Worm (Caenorhabditis elegans) whole organism, L1 larva: Measurements from ENCODE around the gene cpz-2.

Experiments
- C04F5.9 ChIP-seq: sonication (generic microtip); optimal IDR thresholded peaks from 2 replicates; lab custom pipeline; 2016; ENCODE audit warnings: missing genetic modification characterization, missing compliant biosample characterization
- C34B4.2 ChIP-seq: sonication (generic microtip); optimal IDR thresholded peaks from 2 replicates; lab custom pipeline; 2017; ENCODE audit warnings: mild to moderate bottlenecking, missing genetic modification characterization, missing compliant biosample characterization
- F16B12.6 ChIP-seq: fragments of 150-350 bp; optimal IDR thresholded peaks from 2 replicates; lab custom pipeline; 2014; ENCODE audit warnings: missing biosample characterization, missing genetic modification characterization
- blmp-1 ChIP-seq: fragments of 150-350 bp; optimal IDR thresholded peaks from 2 replicates; lab custom pipeline; 2014; ENCODE audit warnings: missing biosample characterization, missing genetic modification characterization
- ceh-63 ChIP-seq: fragments of 200-800 bp; sonication (Bioruptor generic); optimal IDR thresholded peaks from 2 replicates; lab custom pipeline; 2018; ENCODE audit warnings: mild to moderate bottlenecking, missing genetic modification characterization, missing compliant biosample characterization
- ceh-90 ChIP-seq: sonication (generic microtip); optimal IDR thresholded peaks from 2 replicates; lab custom pipeline; 2016; ENCODE audit warnings: missing genetic modification characterization, missing compliant biosample characterization
- dsc-1 ChIP-seq: sonication (generic microtip); optimal IDR thresholded peaks from 2 replicates; lab custom pipeline; 2016; ENCODE audit warnings: mild to moderate bottlenecking, missing genetic modification characterization, missing compliant biosample characterization
- efl-1 ChIP-seq, 4 experiments: fragments of 150-350 bp; optimal IDR thresholded peaks in 3 of 4; peaks in 1 of 4; 1 replicate in 1 of 4; 2 replicates in 3 of 4; lab custom pipeline; 2014; ENCODE audit warnings: missing biosample characterization in 2 of 4, missing genetic modification characterization in 2 of 4, missing genetic modification reagents in 2 of 4
- efl-3 ChIP-seq: fragments of 200-800 bp; sonication (Bioruptor generic); optimal IDR thresholded peaks from 2 replicates; lab custom pipeline; 2018; ENCODE audit warnings: mild to moderate bottlenecking, missing genetic modification characterization, missing compliant biosample characterization
- egl-27 ChIP-seq, 2 experiments: fragments of 150-350 bp in 1 of 2; sonication (generic microtip); optimal IDR thresholded peaks; 3 replicates each; lab custom pipeline; 2017 to 2018; ENCODE audit warnings: missing biosample characterization in 2 of 2, missing genetic modification characterization in 2 of 2, missing genetic modification reagents in 2 of 2
- elt-2 ChIP-seq: sonication (generic microtip); optimal IDR thresholded peaks from 2 replicates; lab custom pipeline; 2016; ENCODE audit warnings: missing genetic modification characterization, mild to moderate bottlenecking, inconsistent platforms, missing compliant biosample characterization, missing genetic modification reagents
- ets-5 ChIP-seq: fragments of 200-800 bp; sonication (Bioruptor generic); IDR thresholded peaks from 2 replicates; pipeline ENCODE4 v1.3.6; 2022; ENCODE audit warnings: missing genetic modification characterization, missing compliant biosample characterization
- grh-1 ChIP-seq: fragments of 200-800 bp; sonication (Bioruptor generic); IDR thresholded peaks from 2 replicates; pipeline ENCODE4 v1.3.6; 2022; ENCODE audit warnings: missing genetic modification reagents, missing genetic modification characterization, missing compliant biosample characterization
- hlh-4 ChIP-seq: sonication (generic microtip); optimal IDR thresholded peaks from 2 replicates; lab custom pipeline; 2016; ENCODE audit warnings: mild to moderate bottlenecking, missing genetic modification characterization, missing compliant biosample characterization
- jun-1 ChIP-seq: fragments of 150-350 bp; optimal IDR thresholded peaks from 2 replicates; lab custom pipeline; 2014; ENCODE audit warnings: missing biosample characterization, missing genetic modification reagents, missing genetic modification characterization
- lin-14 ChIP-seq: fragments of 200-800 bp; sonication (Bioruptor generic); optimal IDR thresholded peaks from 2 replicates; lab custom pipeline; 2018; ENCODE audit warnings: mild to moderate bottlenecking, missing genetic modification characterization, moderate library complexity, missing compliant biosample characterization
- lin-35 ChIP-seq, 2 experiments: fragments of 150-350 bp; optimal IDR thresholded peaks; 2 replicates each; lab custom pipeline; 2014; ENCODE audit warnings: missing biosample characterization in 2 of 2, missing genetic modification characterization in 2 of 2, missing genetic modification reagents in 2 of 2
- lsy-2 ChIP-seq, 2 experiments: fragments of 150-350 bp; optimal IDR thresholded peaks; 2 replicates each; lab custom pipeline; 2014; ENCODE audit warnings: missing biosample characterization in 2 of 2, missing genetic modification characterization in 2 of 2
- mab-9 ChIP-seq: fragments of 200-800 bp; sonication (Bioruptor generic); IDR thresholded peaks from 2 replicates; pipeline ENCODE4 v1.3.6; 2022; ENCODE audit warnings: missing genetic modification reagents, missing genetic modification characterization, missing compliant biosample characterization
- mdl-1 ChIP-seq, 2 experiments: fragments of 150-350 bp; optimal IDR thresholded peaks; 2 replicates each; lab custom pipeline; 2014 to 2017; ENCODE audit warnings: missing biosample characterization in 2 of 2, missing genetic modification characterization in 2 of 2, inconsistent platforms in 1 of 2
- mef-2 ChIP-seq: fragments of 150-350 bp; optimal IDR thresholded peaks from 2 replicates; lab custom pipeline; 2014; ENCODE audit warnings: missing biosample characterization, missing genetic modification characterization
- nhr-12 ChIP-seq: sonication (generic microtip); optimal IDR thresholded peaks from 2 replicates; lab custom pipeline; 2017; ENCODE audit warnings: missing biosample characterization, missing genetic modification characterization
- nhr-19 ChIP-seq: fragments of 200-800 bp; sonication (Bioruptor generic); conservative IDR thresholded peaks from 2 replicates; pipeline ENCODE4 v1.3.6; 2022; ENCODE audit warnings: missing genetic modification characterization, missing compliant biosample characterization
- nhr-20 ChIP-seq: sonication (generic microtip); optimal IDR thresholded peaks from 2 replicates; lab custom pipeline; 2016; ENCODE audit warnings: mild to moderate bottlenecking, missing genetic modification characterization, missing compliant biosample characterization
- nhr-237 ChIP-seq: fragments of 150-350 bp; optimal IDR thresholded peaks from 2 replicates; lab custom pipeline; 2014; ENCODE audit warnings: missing biosample characterization, missing genetic modification characterization
- nhr-85 ChIP-seq: sonication (generic microtip); peaks from one replicate; lab custom pipeline; 2016; ENCODE audit warnings: missing genetic modification characterization, inconsistent platforms, missing compliant biosample characterization
- pag-3 ChIP-seq: sonication (generic microtip); optimal IDR thresholded peaks from 2 replicates; lab custom pipeline; 2017; ENCODE audit warnings: missing genetic modification characterization, mild to moderate bottlenecking, missing compliant biosample characterization, antibody characterized with exemption, borderline replicate concordance; ENCODE audit not compliant: insufficient read depth
- pax-3 ChIP-seq: fragments of 200-800 bp; sonication (Bioruptor generic); optimal IDR thresholded peaks from 2 replicates; lab custom pipeline; 2018; ENCODE audit warnings: mild to moderate bottlenecking, missing genetic modification characterization, moderate library complexity, missing compliant biosample characterization
- rnt-1 ChIP-seq: sonication (generic microtip); optimal IDR thresholded peaks from 2 replicates; lab custom pipeline; 2016; ENCODE audit warnings: mild to moderate bottlenecking, missing genetic modification characterization, moderate library complexity, missing compliant biosample characterization
- skn-1 ChIP-seq: fragments of 150-350 bp; optimal IDR thresholded peaks from 2 replicates; lab custom pipeline; 2014; ENCODE audit warnings: missing biosample characterization, missing genetic modification characterization
- sox-4 ChIP-seq: sonication (generic microtip); optimal IDR thresholded peaks from 2 replicates; lab custom pipeline; 2016; ENCODE audit warnings: missing genetic modification characterization, missing compliant biosample characterization
- swsn-7 ChIP-seq: sonication (generic microtip); optimal IDR thresholded peaks from 2 replicates; lab custom pipeline; 2016; ENCODE audit warnings: missing genetic modification characterization, missing compliant biosample characterization
- unc-98 ChIP-seq: fragments of 200-800 bp; sonication (Bioruptor generic); IDR thresholded peaks from 2 replicates; pipeline ENCODE4 v1.3.6; 2022; ENCODE audit warnings: missing genetic modification characterization, missing compliant biosample characterization
- vab-15 ChIP-seq: sonication (generic microtip); optimal IDR thresholded peaks from 2 replicates; lab custom pipeline; 2017; ENCODE audit warnings: missing genotype, mild to moderate bottlenecking, missing genetic modification characterization, missing compliant biosample characterization
- zip-4 ChIP-seq: fragments of 200-800 bp; sonication (Bioruptor generic); optimal IDR thresholded peaks from 2 replicates; lab custom pipeline; 2018; ENCODE audit warnings: mild to moderate bottlenecking, missing genetic modification characterization, moderate library complexity, missing compliant biosample characterization
- ztf-11 ChIP-seq, 2 experiments: sonication (generic microtip); optimal IDR thresholded peaks; 2 replicates each; lab custom pipeline; 2016 to 2017; ENCODE audit warnings: missing genetic modification characterization in 2 of 2, missing biosample characterization in 1 of 2, missing compliant biosample characterization in 1 of 2
- ztf-4 ChIP-seq: fragments of 150-350 bp; optimal IDR thresholded peaks from 2 replicates; lab custom pipeline; 2014; ENCODE audit warnings: missing biosample characterization, missing genetic modification characterization

The cpz-2 gene

ce11 chrV:13380980-13381379, at the start of gene cpz-2:
cpz-2 (plus strand) TSS chrV:13381189.
- TF ChIP-seq lin-14 (GFP tag; lab: Kevin White, UChicago) (no peak), C04F5.9 (tag; lab: Kevin White, UChicago) (no peak), elt-2 (tag; lab: Kevin White, UChicago) (peak; percentile 56), efl-1 (optimal IDR thresholded peaks at IDR 0.05; lab: Kevin White, UChicago) (no peak), efl-1 (GFP tag; optimal IDR thresholded peaks at IDR 0.05 in 1 of 2; lab: Kevin White, UChicago) (no peak)
- TF ChIP-seq, all 84 proteins: peak for 1

ce11 chrV:13333386-13334180, 47.4 kb upstream of the cpz-2 start, which contains the start of gene nhr-168:
nhr-168 (minus strand) TSS chrV:13333871.
- peak; percentile 38 for TF ChIP-seq blmp-1
- no peak for TF ChIP-seq C04F5.9 (tag; lab: Kevin White, UChicago)
- no peak for TF ChIP-seq hlh-4 (tag; lab: Kevin White, UChicago)
- no peak for TF ChIP-seq unc-98 (GFP tag; lab: Robert Waterston, UW)
- no peak for TF ChIP-seq zip-4 (GFP tag; lab: Kevin White, UChicago)
- no peak for TF ChIP-seq nhr-237 (tag; lab: Kevin White, UChicago)
- no peak for TF ChIP-seq mef-2 (tag; lab: Kevin White, UChicago)
- no peak for TF ChIP-seq sox-4 (tag; lab: Kevin White, UChicago)
- no peak for TF ChIP-seq egl-27 (tag; optimal IDR thresholded peaks at IDR 0.05; lab: Kevin White, UChicago)
- TF ChIP-seq C34B4.2: no peak
- no peak for TF ChIP-seq swsn-7
- TF ChIP-seq ceh-63 (GFP tag; lab: Kevin White, UChicago): no peak
- TF ChIP-seq mdl-1 (tag; optimal IDR thresholded peaks at IDR 0.05; lab: Kevin White, UChicago): no peak
- TF ChIP-seq F16B12.6 (tag; lab: Kevin White, UChicago): no peak
- TF ChIP-seq lsy-2 (tag; optimal IDR thresholded peaks at IDR 0.05; lab: Kevin White, UChicago): no peak
- TF ChIP-seq ets-5 (GFP tag; lab: Robert Waterston, UW): no peak
- TF ChIP-seq lin-14 (GFP tag; lab: Kevin White, UChicago): peak; percentile 68
- TF ChIP-seq rnt-1 (tag; lab: Kevin White, UChicago): peak; percentile 12
- TF ChIP-seq jun-1 (tag; lab: Kevin White, UChicago): no peak
- no peak for TF ChIP-seq dsc-1 (tag; lab: Kevin White, UChicago)
- TF ChIP-seq nhr-19 (GFP tag; lab: Robert Waterston, UW): no peak
- TF ChIP-seq lin-35 (GFP tag; optimal IDR thresholded peaks at IDR 0.05; lab: Kevin White, UChicago): no peak
- peak; percentile 39 for TF ChIP-seq pax-3 (tag; lab: Kevin White, UChicago)
- TF ChIP-seq elt-2 (tag; lab: Kevin White, UChicago): peak; percentile 72
- TF ChIP-seq vab-15 (tag; lab: Kevin White, UChicago): no peak
- TF ChIP-seq mab-9: no peak
- TF ChIP-seq ztf-11 (tag; optimal IDR thresholded peaks at IDR 0.05; lab: Kevin White, UChicago): no peak
- no peak for TF ChIP-seq skn-1 (tag; lab: Kevin White, UChicago)
- peak; percentile 41 for TF ChIP-seq grh-1 (GFP tag; lab: Robert Waterston, UW)
- no peak for TF ChIP-seq nhr-12 (tag; lab: Kevin White, UChicago)
- TF ChIP-seq ceh-90 (tag; lab: Kevin White, UChicago): no peak
- peak; percentile 5 for TF ChIP-seq nhr-20 (tag; lab: Kevin White, UChicago)
- no peak for TF ChIP-seq pag-3
- TF ChIP-seq nhr-85 (tag; lab: Kevin White, UChicago): peak; percentile 88
- no peak for TF ChIP-seq ztf-4
- TF ChIP-seq efl-3 (GFP tag; lab: Kevin White, UChicago): no peak
- TF ChIP-seq, all 84 proteins: peak for 8
